Fruit fly (Drosophila melanogaster): ENCODE results near the gene CG15756.

The CG15756 gene

dm6 chrX:13539448-13539847 lies 5.2 kb downstream of the CG15756 start (continued):
- TF ChIP-seq br (GFP tag; optimal IDR thresholded peaks at IDR 0.05): peak; percentile 17

- TF ChIP-seq br (GFP tag; optimal IDR thresholded peaks at IDR 0.05) (peak; percentile 63), Myc (optimal IDR thresholded peaks at IDR 0.05) (no peak), rgr (GFP tag; optimal IDR thresholded peaks at IDR 0.05) (peak; percentile 63), Vsx2 (GFP tag; optimal IDR thresholded peaks at IDR 0.05; ENCODE audit: partially characterized antibody) (no peak), Hr83 (GFP tag; optimal IDR thresholded peaks at IDR 0.05; ENCODE audit: poor library complexity, severe bottlenecking) (no peak), N (GFP tag; optimal IDR thresholded peaks at IDR 0.05) (no peak), Jra (GFP tag; optimal IDR thresholded peaks at IDR 0.05) (no peak), CrebA (GFP tag; optimal IDR thresholded peaks at IDR 0.05; ENCODE audit: borderline replicate concordance) (no peak), tai (GFP tag; optimal IDR thresholded peaks at IDR 0.05) (no peak), ey (GFP tag; optimal IDR thresholded peaks at IDR 0.05) (peak; percentile 69), sage (GFP tag; optimal IDR thresholded peaks at IDR 0.05) (no peak), sv (GFP tag; optimal IDR thresholded peaks at IDR 0.05) (no peak), CG32264 (GFP tag; optimal IDR thresholded peaks at IDR 0.05) (peak; percentile 22), Dfd (GFP tag; optimal IDR thresholded peaks at IDR 0.05) (no peak), Abd-B (GFP tag; optimal IDR thresholded peaks at IDR 0.05) (no peak), Hnf4 (GFP tag; optimal IDR thresholded peaks at IDR 0.05) (peak; percentile 59), jim (GFP tag; optimal IDR thresholded peaks at IDR 0.05) (no peak), Rel (GFP tag; optimal IDR thresholded peaks at IDR 0.05) (no peak), Rel (tag; optimal IDR thresholded peaks at IDR 0.05) (no peak), dl (GFP tag; optimal IDR thresholded peaks at IDR 0.05; ENCODE audit: insufficient read depth in 1 of 2, partially characterized antibody in 2 of 2) (no peak), OdsH (GFP tag; optimal IDR thresholded peaks at IDR 0.05) (peak; percentile 37), foxo (GFP tag; optimal IDR thresholded peaks at IDR 0.05) (peak in 1 of 2 experiments; percentile 70), GATAd (GFP tag; optimal IDR thresholded peaks at IDR 0.05) (no peak), pan (optimal IDR thresholded peaks at IDR 0.05) (no peak), Sp1 (GFP tag; optimal IDR thresholded peaks at IDR 0.05) (peak; percentile 58), Mio (GFP tag; optimal IDR thresholded peaks at IDR 0.05) (no peak), fru (GFP tag; optimal IDR thresholded peaks at IDR 0.05) (peak; percentile 74), dmrt93B (GFP tag; optimal IDR thresholded peaks at IDR 0.05) (peak; percentile 33), usp (GFP tag; optimal IDR thresholded peaks at IDR 0.05) (no peak), h (GFP tag; optimal IDR thresholded peaks at IDR 0.05) (peak; percentile 72), lola (GFP tag; optimal IDR thresholded peaks at IDR 0.05) (no peak), psq (GFP tag; optimal IDR thresholded peaks at IDR 0.05) (peak; percentile 51), CG9705 (GFP tag; optimal IDR thresholded peaks at IDR 0.05) (peak; percentile 23), brk (GFP tag; optimal IDR thresholded peaks at IDR 0.05) (no peak), HLH106 (tag; optimal IDR thresholded peaks at IDR 0.05) (peak; percentile 70), dsf (GFP tag; optimal IDR thresholded peaks at IDR 0.05; ENCODE audit: borderline replicate concordance) (no peak), Dif (GFP tag; optimal IDR thresholded peaks at IDR 0.05; ENCODE audit: partially characterized antibody) (no peak), Hr78 (GFP tag; optimal IDR thresholded peaks at IDR 0.05) (no peak), woc (GFP tag; optimal IDR thresholded peaks at IDR 0.05) (peak; percentile 66)
Observed at dm6 chrX:13540920-13541605, 6.9 kb downstream of the CG15756 start.

- TF ChIP-seq dmrt93B (GFP tag; optimal IDR thresholded peaks at IDR 0.05): no peak
- TF ChIP-seq Vsx2 (GFP tag; optimal IDR thresholded peaks at IDR 0.05; ENCODE audit: partially characterized antibody): peak; percentile 76
Observed at dm6 chrX:13542084-13542483, 7.9 kb downstream of the CG15756 start.

All from whole organism, wandering third instar larva.